Worm (Caenorhabditis elegans) whole organism, mixed stage, embryonic: ENCODE data around the gene Y51H4A.937.
"Not testable (repeated sequence)": the region's sequence is repeated elsewhere in the genome, so short reads cannot be mapped to it uniquely, and the experiment has no call there.

Experiments
- M03D4.4 ChIP-seq: sonication (generic microtip); optimal IDR thresholded peaks from 2 replicates; lab custom pipeline; 2017; ENCODE audit warnings: mild to moderate bottlenecking, missing genetic modification characterization, missing compliant biosample characterization
- bed-3 ChIP-seq: fragments of 200-800 bp; sonication (Bioruptor generic); optimal IDR thresholded peaks from 3 replicates; lab custom pipeline; 2018; ENCODE audit warnings: mild to moderate bottlenecking, missing genetic modification characterization, moderate library complexity, missing compliant biosample characterization
- blmp-1 ChIP-seq: fragments of 150-350 bp; optimal IDR thresholded peaks from 2 replicates; lab custom pipeline; 2014; ENCODE audit warnings: missing biosample characterization, missing genetic modification characterization
- ceh-39 ChIP-seq: fragments of 150-350 bp; optimal IDR thresholded peaks from 2 replicates; lab custom pipeline; 2014; ENCODE audit warnings: missing biosample characterization, missing genetic modification characterization
- ceh-43 ChIP-seq: fragments of 200-800 bp; sonication (Bioruptor generic); optimal IDR thresholded peaks from 2 replicates; lab custom pipeline; 2018; ENCODE audit warnings: mild to moderate bottlenecking, missing genetic modification characterization, moderate library complexity, missing compliant biosample characterization
- ceh-83 ChIP-seq: fragments of 200-800 bp; sonication (Bioruptor generic); optimal IDR thresholded peaks from 2 replicates; lab custom pipeline; 2018; ENCODE audit warnings: mild to moderate bottlenecking, missing genetic modification characterization, missing compliant biosample characterization
- ces-1 ChIP-seq: fragments of 150-350 bp; optimal IDR thresholded peaks from 2 replicates; lab custom pipeline; 2014; ENCODE audit warnings: missing biosample characterization, missing genetic modification reagents, missing genetic modification characterization
- cnd-1 ChIP-seq: fragments of 200-800 bp; sonication (Bioruptor generic); optimal IDR thresholded peaks from 2 replicates; lab custom pipeline; 2018; ENCODE audit warnings: mild to moderate bottlenecking, missing genetic modification characterization, missing compliant biosample characterization
- drap-1 ChIP-seq: fragments of 200-800 bp; sonication (Bioruptor generic); optimal IDR thresholded peaks from 3 replicates; lab custom pipeline; 2018; ENCODE audit warnings: mild to moderate bottlenecking, missing genetic modification characterization, missing compliant biosample characterization
- elt-1 ChIP-seq: sonication (generic microtip); optimal IDR thresholded peaks from 2 replicates; lab custom pipeline; 2017; ENCODE audit warnings: missing genetic modification characterization, mild to moderate bottlenecking, missing compliant biosample characterization, antibody characterized with exemption, moderate library complexity, borderline replicate concordance; ENCODE audit not compliant: insufficient read depth
- flh-1 ChIP-seq: fragments of 200-800 bp; sonication (Bioruptor generic); optimal IDR thresholded peaks from 2 replicates; lab custom pipeline; 2018; ENCODE audit warnings: mild to moderate bottlenecking, missing genetic modification characterization, moderate library complexity, missing compliant biosample characterization
- ham-2 ChIP-seq: fragments of 200-800 bp; sonication (Bioruptor generic); optimal IDR thresholded peaks from 2 replicates; lab custom pipeline; 2018; ENCODE audit warnings: mild to moderate bottlenecking, missing genetic modification characterization, missing compliant biosample characterization
- hlh-1 ChIP-seq: fragments of 150-350 bp; optimal IDR thresholded peaks from 2 replicates; lab custom pipeline; 2014; ENCODE audit warnings: missing biosample characterization, missing genetic modification reagents, missing genetic modification characterization
- lin-13 ChIP-seq: fragments of 150-350 bp; optimal IDR thresholded peaks from 2 replicates; lab custom pipeline; 2014; ENCODE audit warnings: missing biosample characterization, missing genetic modification characterization
- lin-32 ChIP-seq: fragments of 200-800 bp; sonication (Bioruptor generic); optimal IDR thresholded peaks from 2 replicates; lab custom pipeline; 2018; ENCODE audit warnings: mild to moderate bottlenecking, missing genetic modification characterization, missing compliant biosample characterization
- lsy-2 ChIP-seq: fragments of 150-350 bp; optimal IDR thresholded peaks from 2 replicates; lab custom pipeline; 2014; ENCODE audit warnings: missing biosample characterization, missing genetic modification characterization
- mep-1 ChIP-seq: fragments of 150-350 bp; optimal IDR thresholded peaks from 2 replicates; lab custom pipeline; 2017; ENCODE audit warnings: missing biosample characterization, missing genetic modification reagents, missing genetic modification characterization, inconsistent platforms
- mls-2 ChIP-seq: sonication (generic microtip); optimal IDR thresholded peaks from 2 replicates; lab custom pipeline; 2016; ENCODE audit warnings: mild to moderate bottlenecking, missing genetic modification characterization, moderate library complexity, missing compliant biosample characterization
- nhr-12 ChIP-seq: fragments of 150-350 bp; optimal IDR thresholded peaks from 2 replicates; lab custom pipeline; 2014; ENCODE audit warnings: missing biosample characterization, missing genetic modification characterization
- nhr-2 ChIP-seq: fragments of 150-350 bp; optimal IDR thresholded peaks from 2 replicates; lab custom pipeline; 2014; ENCODE audit warnings: missing biosample characterization, missing genetic modification characterization
- nhr-237 ChIP-seq: fragments of 150-350 bp; optimal IDR thresholded peaks from 2 replicates; lab custom pipeline; 2014; ENCODE audit warnings: missing biosample characterization, missing genetic modification characterization
- pha-4 ChIP-seq: fragments of 150-350 bp; optimal IDR thresholded peaks from 2 replicates; lab custom pipeline; 2018; ENCODE audit warnings: missing biosample characterization, missing genetic modification reagents, missing genetic modification characterization
- sem-2 ChIP-seq: fragments of 200-800 bp; sonication (Bioruptor generic); optimal IDR thresholded peaks from 2 replicates; lab custom pipeline; 2018; ENCODE audit warnings: mild to moderate bottlenecking, missing genetic modification characterization, missing compliant biosample characterization
- sptf-1 ChIP-seq: sonication (generic microtip); optimal IDR thresholded peaks from 2 replicates; lab custom pipeline; 2017; ENCODE audit warnings: mild to moderate bottlenecking, missing genetic modification characterization, moderate library complexity, missing compliant biosample characterization
- unc-120 ChIP-seq: sonication (generic microtip); optimal IDR thresholded peaks from 2 replicates; lab custom pipeline; 2017; ENCODE audit warnings: missing genetic modification characterization, missing compliant biosample characterization; ENCODE audit not compliant: poor library complexity, severe bottlenecking
- unc-39 ChIP-seq: fragments of 150-350 bp; optimal IDR thresholded peaks from 2 replicates; lab custom pipeline; 2014; ENCODE audit warnings: missing biosample characterization, missing genetic modification characterization
- zip-8 ChIP-seq: fragments of 150-350 bp; optimal IDR thresholded peaks from 2 replicates; lab custom pipeline; 2014; ENCODE audit warnings: missing biosample characterization, missing genetic modification characterization
- ztf-11 ChIP-seq: fragments of 150-350 bp; optimal IDR thresholded peaks from 2 replicates; lab custom pipeline; 2014; ENCODE audit warnings: missing biosample characterization, missing genetic modification characterization

Gene Y51H4A.937

ce11 chrIV:16502387-16502786, 26.1 kb upstream of the Y51H4A.937 start:
- TF ChIP-seq unc-120 (tag; lab: Kevin White, UChicago) (no peak), flh-1 (GFP tag; lab: Kevin White, UChicago) (no peak), nhr-237 (tag; lab: Kevin White, UChicago) (no peak), nhr-12 (no peak), ces-1 (GFP tag; lab: Kevin White, UChicago) (no peak), sptf-1 (tag; lab: Kevin White, UChicago) (no peak), ceh-83 (GFP tag; lab: Kevin White, UChicago) (no peak), drap-1 (GFP tag; lab: Kevin White, UChicago) (no peak), lin-13 (tag; lab: Kevin White, UChicago) (no peak), elt-1 (tag; lab: Kevin White, UChicago) (no peak), sem-2 (GFP tag; lab: Kevin White, UChicago) (no peak), cnd-1 (tag; lab: Kevin White, UChicago) (no peak)

DNA sequence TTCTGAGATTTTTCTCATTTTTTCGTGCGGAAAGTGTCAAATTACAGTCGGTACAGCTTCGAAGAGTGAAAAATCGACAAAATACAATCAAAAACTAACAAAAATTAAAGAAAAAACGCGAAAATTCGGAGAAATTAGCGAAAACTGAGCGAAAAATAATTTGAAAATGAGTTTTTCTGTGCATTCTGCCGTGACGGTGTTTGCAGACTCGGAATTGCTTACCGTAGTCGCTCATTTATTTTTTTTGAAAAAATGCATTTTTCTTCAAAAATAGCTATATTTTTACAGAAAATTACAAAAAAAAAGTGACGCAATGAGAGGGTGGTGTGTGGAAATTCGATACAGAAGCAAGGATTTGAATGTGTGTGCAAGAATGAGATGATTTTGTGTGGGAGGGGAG, 25.4 kb upstream of the Y51H4A.937 start:
- TF ChIP-seq lsy-2 (peak; percentile 19), cnd-1 (tag; lab: Kevin White, UChicago) (no peak)

DNA sequence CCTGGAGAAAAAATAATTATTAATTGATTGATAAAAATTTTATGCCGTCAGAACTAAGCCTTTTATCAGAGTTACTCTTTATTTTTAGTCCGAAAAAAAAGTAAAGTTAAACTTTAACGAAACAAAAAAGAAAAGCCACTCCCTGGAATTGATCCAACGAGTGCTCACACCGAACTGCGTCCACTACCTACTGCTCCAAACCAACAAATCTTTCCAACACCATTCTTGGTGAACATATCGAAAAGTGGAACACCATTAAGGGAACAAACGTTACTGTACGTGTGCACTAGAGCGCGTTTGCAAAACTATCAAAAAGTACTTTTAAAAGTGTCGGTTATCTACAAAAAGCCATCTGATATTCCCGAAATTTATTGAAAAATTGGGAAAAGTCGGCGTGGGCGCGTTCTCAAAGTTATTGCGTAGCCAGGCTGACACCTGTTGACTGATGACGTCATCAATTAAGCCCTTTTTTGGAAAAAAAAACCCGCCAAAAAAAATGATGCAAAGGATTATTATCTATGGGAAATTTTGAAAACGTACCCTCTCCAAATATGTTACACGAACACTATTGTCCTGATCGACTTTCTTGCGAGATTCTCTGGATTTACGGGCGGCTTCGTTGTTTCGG, 24.8 kb upstream of the Y51H4A.937 start:
- peak; percentile 23 for TF ChIP-seq cnd-1 (tag; lab: Kevin White, UChicago)
- peak; percentile 99 for TF ChIP-seq zip-8 (tag; lab: Kevin White, UChicago)
- TF ChIP-seq mep-1 (tag; lab: Kevin White, UChicago): no peak

- TF ChIP-seq ceh-83 (GFP tag; lab: Kevin White, UChicago) (no peak), nhr-2 (tag; lab: Kevin White, UChicago) (peak; percentile 54), mls-2 (no peak), ztf-11 (tag; lab: Kevin White, UChicago) (no peak), zip-8 (tag; lab: Kevin White, UChicago) (peak; percentile 90)
Observed at ce11 chrIV:16505632-16506203, 22.8 kb upstream of the Y51H4A.937 start, which contains the start of gene zip-7. zip-7 (minus strand) TSS chrIV:16505682.

DNA sequence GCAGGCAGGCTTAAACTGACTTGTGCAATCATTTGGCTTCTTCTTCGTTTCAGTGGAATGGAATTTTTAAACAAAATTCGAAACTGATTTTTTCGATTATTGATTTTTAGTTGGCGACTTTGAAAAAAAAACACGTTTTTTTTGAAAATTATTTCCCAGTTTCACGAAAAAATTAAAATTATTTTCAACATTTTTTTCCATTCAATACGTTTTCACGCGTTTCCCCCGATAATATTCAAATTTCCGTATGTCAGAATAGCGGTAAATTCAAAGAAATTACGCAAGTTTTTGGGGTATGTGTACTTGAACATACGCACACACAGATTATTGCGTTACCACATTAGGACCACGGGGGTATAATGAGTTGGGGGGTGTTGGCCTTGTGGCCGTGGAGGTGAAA, 21.3 kb upstream of the Y51H4A.937 start, which contains the start of gene Y51H4A.935:
TSS of gene Y51H4A.935 (minus strand) at position 101 of the 400 bp plus-strand sequence.
- not testable (repeated sequence) for TF ChIP-seq hlh-1 (tag; lab: Kevin White, UChicago); ztf-11 (tag; lab: Kevin White, UChicago); unc-39

ce11 chrIV:16525018-16525417, 3.5 kb upstream of the Y51H4A.937 start:
- TF ChIP-seq cnd-1 (tag; lab: Kevin White, UChicago) (no peak), lin-13 (tag; lab: Kevin White, UChicago) (no peak), bed-3 (GFP tag; lab: Kevin White, UChicago) (no peak), unc-120 (tag; lab: Kevin White, UChicago) (no peak), lin-32 (GFP tag; lab: Kevin White, UChicago) (no peak), unc-39 (no peak), ceh-39 (tag; lab: Kevin White, UChicago) (no peak), pha-4 (no peak), ceh-43 (GFP tag; lab: Kevin White, UChicago) (no peak), ham-2 (GFP tag; lab: Kevin White, UChicago) (no peak), blmp-1 (tag; lab: Kevin White, UChicago) (no peak), M03D4.4 (tag; lab: Kevin White, UChicago) (no peak), drap-1 (GFP tag; lab: Kevin White, UChicago) (no peak)
